Fruit fly (Drosophila melanogaster): ENCODE measurements around the gene Myc.
A peak's percentile ranks its signal among the peaks of the same experiment; 100 is the strongest.

The Myc gene

dm6 chrX:3380981-3381380, 8.0 kb downstream of the Myc start (continued):
- TF ChIP-seq CG3847 (GFP tag; IDR thresholded peaks at IDR 0.05) (0 out of 2 replicates have a peak, but pooled peaks have one; percentile 9), CG4707 (GFP tag; optimal IDR thresholded peaks at IDR 0.05) (no peak), sr (GFP tag; IDR thresholded peaks at IDR 0.05) (no peak), H2.0 (GFP tag; IDR thresholded peaks at IDR 0.05) (peak; percentile 58), CG8089 (GFP tag; optimal IDR thresholded peaks at IDR 0.05) (no peak), Gsc (GFP tag; IDR thresholded peaks at IDR 0.05) (no peak), Nf-YA (GFP tag; IDR thresholded peaks at IDR 0.05) (no peak), CG4404 (GFP tag; IDR thresholded peaks at IDR 0.05) (no peak), CG12299 (tag; optimal IDR thresholded peaks at IDR 0.05) (no peak), salm (tag; optimal IDR thresholded peaks at IDR 0.05) (no peak), repo (GFP tag; optimal IDR thresholded peaks at IDR 0.05) (no peak), lilli (GFP tag; optimal IDR thresholded peaks at IDR 0.05) (peak; percentile 22), lola (GFP tag; optimal IDR thresholded peaks at IDR 0.05) (no peak), CG10267 (tag; optimal IDR thresholded peaks at IDR 0.05) (no peak), fru (optimal IDR thresholded peaks at IDR 0.05) (no peak), dysf (GFP tag; IDR thresholded peaks at IDR 0.05) (peak; percentile 74), CG14014 (GFP tag; IDR thresholded peaks at IDR 0.05) (peak; percentile 72), Eip74EF (GFP tag; optimal IDR thresholded peaks at IDR 0.05) (no peak), Lim3 (GFP tag; IDR thresholded peaks at IDR 0.05) (no peak), HHEX (GFP tag; optimal IDR thresholded peaks at IDR 0.05) (no peak), zfh1 (GFP tag; IDR thresholded peaks at IDR 0.05) (peak; percentile 67; the same call in 2 of the 3 replicates), CG16813 (GFP tag; IDR thresholded peaks at IDR 0.05; ENCODE audit: partially characterized antibody) (no peak), Hr39 (optimal IDR thresholded peaks at IDR 0.05) (no peak), Taf1 (GFP tag; IDR thresholded peaks at IDR 0.05) (0 out of 2 replicates have a peak, but pooled peaks have one; percentile 31), sima (GFP tag; optimal IDR thresholded peaks at IDR 0.05) (no peak), Dref (GFP tag; IDR thresholded peaks at IDR 0.05) (no peak), tio (GFP tag; optimal IDR thresholded peaks at IDR 0.05) (peak; percentile 16), hbn (GFP tag; IDR thresholded peaks at IDR 0.05; ENCODE audit: partially characterized antibody) (no peak), HmgZ (tag; optimal IDR thresholded peaks at IDR 0.05) (peak; percentile 14), CG17612 (GFP tag; IDR thresholded peaks at IDR 0.05) (no peak), jumu (GFP tag; optimal IDR thresholded peaks at IDR 0.05) (peak; percentile 16), sob (GFP tag; IDR thresholded peaks at IDR 0.05) (peak; percentile 54), Ptx1 (GFP tag; IDR thresholded peaks at IDR 0.05) (peak; percentile 63), luna (GFP tag; optimal IDR thresholded peaks at IDR 0.05) (no peak), ftz-f1 (GFP tag; optimal IDR thresholded peaks at IDR 0.05) (no peak), CG15269 (tag; optimal IDR thresholded peaks at IDR 0.05) (peak; percentile 53), esg (GFP tag; conservative IDR thresholded peaks at IDR 0.05) (peak; percentile 67), sc (optimal IDR thresholded peaks at IDR 0.05) (no peak), sc (GFP tag; optimal IDR thresholded peaks at IDR 0.05) (no peak), pb (GFP tag; optimal IDR thresholded peaks at IDR 0.05) (no peak), CG14050 (GFP tag; IDR thresholded peaks at IDR 0.05) (no peak), Gug (GFP tag; IDR thresholded peaks at IDR 0.05) (peak; percentile 40; the same call in 1 of the 4 replicates), kay (GFP tag; optimal IDR thresholded peaks at IDR 0.05) (no peak), btn (GFP tag; optimal IDR thresholded peaks at IDR 0.05) (no peak), ase (GFP tag; IDR thresholded peaks at IDR 0.05) (0 out of 3 replicates have a peak, but pooled peaks have one; percentile 35), CG2889 (GFP tag; IDR thresholded peaks at IDR 0.05) (peak; percentile 52; the same call in 1 of the 3 replicates), CG5245 (GFP tag; optimal IDR thresholded peaks at IDR 0.05) (no peak), grau (tag; optimal IDR thresholded peaks at IDR 0.05) (peak; percentile 44), dati (GFP tag; IDR thresholded peaks at IDR 0.05) (no peak), HLH4C (GFP tag; IDR thresholded peaks at IDR 0.05; ENCODE audit: partially characterized antibody) (no peak), nmo (GFP tag; optimal IDR thresholded peaks at IDR 0.05) (peak; percentile 22), Atf6 (GFP tag; IDR thresholded peaks at IDR 0.05) (peak; percentile 78), Dll (GFP tag; IDR thresholded peaks at IDR 0.05; ENCODE audit: partially characterized antibody) (no peak)
